Worm (Caenorhabditis elegans): ENCODE results near the gene T16G1.5.

Gene T16G1.5

DNA sequence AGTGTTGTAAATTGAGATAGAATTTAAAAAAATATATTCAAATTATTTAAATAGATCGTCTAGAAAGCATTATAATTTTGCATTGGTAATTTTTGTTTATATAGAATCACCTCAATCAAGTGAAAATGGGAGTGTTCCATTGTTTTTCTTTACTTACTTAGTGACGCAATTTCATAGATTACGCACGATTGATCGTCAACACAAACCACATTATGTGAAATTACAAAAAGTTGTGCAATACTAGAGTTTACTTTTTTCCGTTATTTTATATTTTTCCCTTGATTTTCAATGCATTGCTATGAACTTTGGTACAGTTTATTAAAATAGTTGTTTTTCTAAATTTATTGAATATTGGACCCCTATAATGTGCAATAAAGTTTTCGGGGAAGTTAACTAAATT is at the start of gene T16G1.5:
T16G1.5 (minus strand) TSS at position 119 of the 400 bp plus-strand sequence.
- no peak for TF ChIP-seq ets-7 (tag; optimal IDR thresholded peaks at IDR 0.05)
- TF ChIP-seq scrt-1 (GFP tag; IDR thresholded peaks at IDR 0.05), result no peak
- TF ChIP-seq ceh-13 (GFP tag; optimal IDR thresholded peaks at IDR 0.05), result no peak
- no peak for TF ChIP-seq sea-1 (GFP tag; conservative IDR thresholded peaks at IDR 0.05)
- no peak for TF ChIP-seq B0310.2 (tag; optimal IDR thresholded peaks at IDR 0.05)
- TF ChIP-seq hmg-4 (GFP tag; optimal IDR thresholded peaks at IDR 0.05), result no peak
- no peak for TF ChIP-seq ama-1 (optimal IDR thresholded peaks at IDR 0.05)
- TF ChIP-seq tbx-11 (GFP tag; IDR thresholded peaks at IDR 0.05), result no peak
- no peak for TF ChIP-seq ceh-36 (tag; optimal IDR thresholded peaks at IDR 0.05)
- TF ChIP-seq tbx-37 (GFP tag; conservative IDR thresholded peaks at IDR 0.05), result no peak
- no peak for TF ChIP-seq hmbx-1 (tag; optimal IDR thresholded peaks at IDR 0.05)
- no peak for TF ChIP-seq F13C5.2 (tag; optimal IDR thresholded peaks at IDR 0.05)

DNA sequence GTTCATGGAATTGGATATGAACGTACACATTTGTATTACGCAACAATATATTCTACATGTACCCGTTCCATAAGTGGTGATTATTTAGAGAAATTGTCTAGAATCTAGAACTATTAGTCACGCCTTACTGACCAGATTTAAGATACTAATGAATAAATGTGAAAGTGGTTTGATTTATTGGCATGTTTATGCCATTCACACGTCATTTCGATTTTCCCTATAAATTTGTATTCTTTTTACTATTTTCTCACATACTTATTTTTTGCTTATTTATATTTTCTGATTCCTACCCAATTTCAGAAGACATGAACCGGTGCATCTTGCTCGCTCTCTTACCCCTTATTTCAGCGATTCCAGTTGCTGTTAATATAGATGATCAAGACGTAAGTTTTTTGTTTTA is 48.9 kb upstream of the T16G1.5 start, which contains the start of gene F15B9.8:
F15B9.8 (plus strand) TSS at position 301 of the 400 bp plus-strand sequence.
- TF ChIP-seq ama-1 (optimal IDR thresholded peaks at IDR 0.05), result no peak
- no peak for TF ChIP-seq tbx-11 (GFP tag; IDR thresholded peaks at IDR 0.05)
- no peak for TF ChIP-seq aly-1 (tag; optimal IDR thresholded peaks at IDR 0.05)
- no peak for TF ChIP-seq hnd-1 (tag; optimal IDR thresholded peaks at IDR 0.05)
- TF ChIP-seq hmbx-1 (tag; optimal IDR thresholded peaks at IDR 0.05), result no peak
- TF ChIP-seq ceh-13 (GFP tag; optimal IDR thresholded peaks at IDR 0.05), result no peak
- TF ChIP-seq B0310.2 (tag; optimal IDR thresholded peaks at IDR 0.05), result no peak

DNA sequence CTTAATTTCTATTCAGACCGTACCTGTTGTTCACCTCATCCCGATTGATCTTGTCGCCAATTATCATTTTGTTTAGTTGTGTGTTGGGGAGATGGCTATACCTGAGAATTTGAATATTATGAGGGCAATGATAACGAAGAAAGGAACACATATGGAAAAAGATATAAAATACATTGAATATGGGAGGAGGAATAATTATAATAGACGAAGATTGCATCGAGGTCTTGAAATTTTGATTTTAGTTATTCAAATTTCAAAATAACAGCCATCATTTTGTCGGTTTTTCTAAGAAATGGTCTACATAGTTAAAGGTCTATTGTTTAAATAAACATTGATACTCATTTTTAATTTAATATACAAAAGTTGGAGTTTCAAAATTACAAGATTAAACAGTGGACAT is 47.7 kb upstream of the T16G1.5 start, which contains the start of gene shw-3:
shw-3 (minus strand) TSS at position 101 of the 400 bp plus-strand sequence.
- TF ChIP-seq sea-1 (GFP tag; conservative IDR thresholded peaks at IDR 0.05), result no peak
- TF ChIP-seq B0310.2 (tag; optimal IDR thresholded peaks at IDR 0.05), result no peak
- TF ChIP-seq hmbx-1 (tag; optimal IDR thresholded peaks at IDR 0.05), result no peak
- TF ChIP-seq ets-7 (tag; optimal IDR thresholded peaks at IDR 0.05), result no peak

DNA sequence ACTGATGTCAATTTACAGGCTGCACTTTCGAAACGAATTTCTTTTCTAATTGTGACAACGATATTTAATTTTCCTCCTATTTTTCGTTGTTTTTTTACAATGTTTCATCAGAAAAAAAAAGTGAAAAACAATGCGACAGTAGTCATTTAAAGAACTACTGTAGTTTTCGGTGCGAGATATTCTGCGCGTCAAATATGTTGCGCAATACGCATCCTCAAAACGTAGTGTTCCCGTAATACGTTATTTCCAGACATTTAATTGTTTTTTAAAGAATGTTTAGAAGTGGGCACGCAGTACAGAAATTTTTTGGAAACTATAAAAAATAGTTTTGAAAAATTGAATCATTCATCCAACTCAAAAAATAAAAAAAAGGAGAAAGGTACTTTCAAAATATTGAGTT is 34.7 kb upstream of the T16G1.5 start:
- TF ChIP-seq ceh-13 (GFP tag; optimal IDR thresholded peaks at IDR 0.05), result no peak
- TF ChIP-seq B0310.2 (tag; optimal IDR thresholded peaks at IDR 0.05), result no peak
- no peak for TF ChIP-seq aly-1 (tag; optimal IDR thresholded peaks at IDR 0.05)
- no peak for TF ChIP-seq tbx-11 (GFP tag; IDR thresholded peaks at IDR 0.05)
- TF ChIP-seq hmbx-1 (tag; optimal IDR thresholded peaks at IDR 0.05), result no peak
- no peak for TF ChIP-seq hmg-4 (GFP tag; optimal IDR thresholded peaks at IDR 0.05)
- TF ChIP-seq F13C5.2 (tag; optimal IDR thresholded peaks at IDR 0.05), result no peak
- no peak for TF ChIP-seq tra-4 (tag; optimal IDR thresholded peaks at IDR 0.05)
- no peak for TF ChIP-seq ama-1 (optimal IDR thresholded peaks at IDR 0.05)
- no peak for TF ChIP-seq scrt-1 (GFP tag; IDR thresholded peaks at IDR 0.05)
- no peak for TF ChIP-seq flt-1 (GFP tag; IDR thresholded peaks at IDR 0.05)
- TF ChIP-seq ceh-36 (tag; optimal IDR thresholded peaks at IDR 0.05), result no peak
- no peak for TF ChIP-seq hnd-1 (tag; optimal IDR thresholded peaks at IDR 0.05)
- no peak for TF ChIP-seq pes-1 (GFP tag; IDR thresholded peaks at IDR 0.05)
- TF ChIP-seq sea-1 (GFP tag; conservative IDR thresholded peaks at IDR 0.05), result no peak
- no peak for TF ChIP-seq tbx-37 (GFP tag; conservative IDR thresholded peaks at IDR 0.05)
- TF ChIP-seq ets-7 (tag; optimal IDR thresholded peaks at IDR 0.05), result no peak

DNA sequence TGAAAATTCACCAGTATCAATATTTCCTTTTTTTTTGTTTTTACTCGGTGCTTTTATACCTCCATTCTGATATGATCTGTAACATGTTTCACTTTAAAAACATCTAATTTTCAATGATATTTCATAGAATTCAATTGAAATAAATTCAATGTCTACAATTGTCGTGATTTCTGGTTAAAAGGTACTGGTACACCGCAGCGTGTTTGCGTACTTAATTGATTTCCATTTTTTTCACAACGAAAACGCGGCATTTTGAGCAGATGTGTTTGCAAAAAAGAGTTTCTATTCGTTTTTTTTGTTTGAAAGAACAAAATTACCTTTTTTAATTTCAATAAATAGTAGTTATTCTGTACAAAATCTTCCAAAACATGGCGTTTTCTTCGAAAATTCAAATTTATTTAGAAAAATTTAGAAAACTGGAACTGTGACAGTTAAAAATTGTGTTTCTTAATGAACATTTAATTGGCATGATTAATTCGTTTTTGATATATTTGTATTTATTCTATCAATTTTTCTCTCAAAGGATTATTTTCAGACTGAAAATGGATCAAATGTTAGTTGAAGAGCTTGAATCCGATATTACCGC is 31.3 kb upstream of the T16G1.5 start, which contains the start of gene pnn-1:
pnn-1 (plus strand) TSS at position 536 of the 586 bp plus-strand sequence.
- TF ChIP-seq hnd-1 (tag; optimal IDR thresholded peaks at IDR 0.05) (no peak), ceh-36 (tag; optimal IDR thresholded peaks at IDR 0.05) (no peak), pes-1 (GFP tag; IDR thresholded peaks at IDR 0.05) (no peak), ceh-13 (GFP tag; optimal IDR thresholded peaks at IDR 0.05) (no peak), tbx-11 (GFP tag; IDR thresholded peaks at IDR 0.05) (no peak), flt-1 (GFP tag; IDR thresholded peaks at IDR 0.05) (no peak)

DNA sequence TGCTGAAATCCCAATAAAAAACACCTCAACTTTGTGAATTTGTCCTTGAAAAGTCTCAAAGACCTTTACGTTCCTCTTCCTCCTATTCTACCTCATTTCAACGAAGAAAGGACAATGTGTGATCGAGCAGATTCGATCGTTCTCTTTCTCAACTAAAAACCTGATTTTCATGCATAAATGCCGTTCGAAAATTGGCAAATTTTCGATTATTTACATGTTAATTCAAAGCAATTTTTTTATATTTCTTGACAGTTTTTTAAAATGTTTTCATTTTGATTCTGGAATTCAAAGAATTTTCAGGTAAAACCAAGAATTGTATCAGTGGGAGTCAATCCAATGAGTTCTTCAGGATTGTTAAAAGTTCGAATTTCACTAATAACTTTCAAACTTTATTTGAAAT is 29.2 kb upstream of the T16G1.5 start, which contains the start of gene lin-46:
lin-46 (plus strand) TSS at position 301 of the 400 bp plus-strand sequence.
- TF ChIP-seq hmbx-1 (tag; optimal IDR thresholded peaks at IDR 0.05), result no peak
- TF ChIP-seq tra-4 (tag; optimal IDR thresholded peaks at IDR 0.05), result no peak
- no peak for TF ChIP-seq ets-7 (tag; optimal IDR thresholded peaks at IDR 0.05)
- no peak for TF ChIP-seq scrt-1 (GFP tag; IDR thresholded peaks at IDR 0.05)
- TF ChIP-seq tbx-11 (GFP tag; IDR thresholded peaks at IDR 0.05), result no peak
- TF ChIP-seq hmg-4 (GFP tag; optimal IDR thresholded peaks at IDR 0.05), result no peak
- no peak for TF ChIP-seq ceh-36 (tag; optimal IDR thresholded peaks at IDR 0.05)
- no peak for TF ChIP-seq sea-1 (GFP tag; conservative IDR thresholded peaks at IDR 0.05)
- TF ChIP-seq B0310.2 (tag; optimal IDR thresholded peaks at IDR 0.05), result no peak
- TF ChIP-seq F13C5.2 (tag; optimal IDR thresholded peaks at IDR 0.05), result no peak
- no peak for TF ChIP-seq ceh-13 (GFP tag; optimal IDR thresholded peaks at IDR 0.05)
- TF ChIP-seq tbx-37 (GFP tag; conservative IDR thresholded peaks at IDR 0.05), result no peak
- no peak for TF ChIP-seq pes-1 (GFP tag; IDR thresholded peaks at IDR 0.05)

DNA sequence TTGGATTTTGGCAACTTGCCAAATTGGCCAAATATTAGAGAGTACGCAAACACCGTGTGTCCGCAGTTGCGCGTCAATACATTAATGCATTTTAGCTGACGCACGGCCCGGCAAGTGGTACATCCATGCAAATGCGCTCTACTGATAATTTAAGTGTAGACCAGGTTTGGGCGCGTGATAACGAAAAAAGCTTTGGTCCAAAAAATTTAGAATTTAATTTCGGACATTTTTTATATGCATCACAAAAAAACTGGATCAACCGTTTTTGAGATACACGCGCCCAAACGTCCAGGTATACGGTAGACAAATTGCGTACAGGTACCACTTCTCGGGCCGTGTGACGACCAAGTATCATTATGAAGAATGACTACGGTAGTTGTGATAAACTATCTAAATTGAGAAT is 28.6 kb upstream of the T16G1.5 start, which contains the start of gene R186.8:
R186.8 (minus strand) TSS at position 58 of the 403 bp plus-strand sequence.
- TF ChIP-seq tbx-37 (GFP tag; conservative IDR thresholded peaks at IDR 0.05) (0 out of 2 replicates have a peak, but pooled peaks have one; percentile 28), F13C5.2 (tag; optimal IDR thresholded peaks at IDR 0.05) (peak; percentile 13)

DNA sequence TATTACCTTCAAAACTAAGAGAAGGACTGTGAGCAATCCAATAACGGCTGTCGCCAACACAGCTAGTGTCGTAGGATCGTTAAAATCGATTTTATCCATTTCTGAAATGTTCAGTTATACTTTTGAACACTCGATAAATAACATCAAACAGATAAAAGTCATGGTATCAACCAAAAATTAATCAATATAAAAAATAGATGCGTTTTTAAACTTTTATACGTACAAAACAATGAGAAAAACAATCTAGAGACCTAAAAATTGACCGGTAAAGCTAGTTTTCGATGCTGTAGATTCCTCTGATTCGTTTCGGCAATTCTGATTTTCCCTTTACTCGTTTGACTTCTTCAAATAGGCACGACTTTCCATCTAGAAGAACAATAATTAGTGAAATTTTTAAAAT is 27.8 kb upstream of the T16G1.5 start, which contains the start of gene R186.3:
R186.3 (minus strand) TSS at position 101 of the 400 bp plus-strand sequence.
- TF ChIP-seq pes-1 (GFP tag; IDR thresholded peaks at IDR 0.05), result no peak
- no peak for TF ChIP-seq F13C5.2 (tag; optimal IDR thresholded peaks at IDR 0.05)
- no peak for TF ChIP-seq ceh-13 (GFP tag; optimal IDR thresholded peaks at IDR 0.05)
- no peak for TF ChIP-seq hnd-1 (tag; optimal IDR thresholded peaks at IDR 0.05)
- no peak for TF ChIP-seq scrt-1 (GFP tag; IDR thresholded peaks at IDR 0.05)
- no peak for TF ChIP-seq tbx-11 (GFP tag; IDR thresholded peaks at IDR 0.05)
- no peak for TF ChIP-seq aly-1 (tag; optimal IDR thresholded peaks at IDR 0.05)
- no peak for TF ChIP-seq ama-1 (optimal IDR thresholded peaks at IDR 0.05)
- TF ChIP-seq B0310.2 (tag; optimal IDR thresholded peaks at IDR 0.05), result no peak
- no peak for TF ChIP-seq flt-1 (GFP tag; IDR thresholded peaks at IDR 0.05)
- TF ChIP-seq hmbx-1 (tag; optimal IDR thresholded peaks at IDR 0.05), result no peak
